Worm (Caenorhabditis elegans) whole organism, L2 larva: ENCODE data around the gene C18D11.1.

ENCODE experiments used
- R02D3.7 ChIP-seq: fragments of 150-350 bp; optimal IDR thresholded peaks from 2 replicates; lab custom pipeline; 2014; ENCODE audit warnings: missing biosample characterization, missing genetic modification characterization
- ZK546.5 ChIP-seq: sonication (generic microtip); optimal IDR thresholded peaks from 2 replicates; lab custom pipeline; 2017; ENCODE audit warnings: missing biosample characterization, missing genetic modification characterization
- aly-2 ChIP-seq: fragments of 150-350 bp; optimal IDR thresholded peaks from 2 replicates; lab custom pipeline; 2014; ENCODE audit warnings: missing biosample characterization, missing genetic modification characterization
- ceh-82 ChIP-seq: fragments of 150-350 bp; optimal IDR thresholded peaks from 2 replicates; lab custom pipeline; 2014; ENCODE audit warnings: missing biosample characterization, missing genetic modification characterization
- dmd-4 ChIP-seq: sonication (generic microtip); optimal IDR thresholded peaks from 2 replicates; lab custom pipeline; 2017; ENCODE audit warnings: missing biosample characterization, missing genetic modification characterization
- nhr-12 ChIP-seq: fragments of 150-350 bp; optimal IDR thresholded peaks from 2 replicates; lab custom pipeline; 2014; ENCODE audit warnings: missing biosample characterization, missing genetic modification characterization
- nhr-23 ChIP-seq: fragments of 150-350 bp; optimal IDR thresholded peaks from 2 replicates; lab custom pipeline; 2014; ENCODE audit warnings: missing biosample characterization, missing genetic modification reagents, missing genetic modification characterization
- nhr-237 ChIP-seq: fragments of 150-350 bp; optimal IDR thresholded peaks from 2 replicates; lab custom pipeline; 2014; ENCODE audit warnings: missing biosample characterization, missing genetic modification characterization
- nhr-25 ChIP-seq: fragments of 150-350 bp; sonication (generic microtip); optimal IDR thresholded peaks from 3 replicates; lab custom pipeline; 2014; ENCODE audit warnings: missing biosample characterization, missing genetic modification characterization
- sem-4 ChIP-seq: fragments of 150-350 bp; optimal IDR thresholded peaks from 2 replicates; lab custom pipeline; 2014; ENCODE audit warnings: missing biosample characterization, missing genetic modification reagents, missing genetic modification characterization
- skn-1 ChIP-seq: sonication (generic microtip); optimal IDR thresholded peaks from 2 replicates; lab custom pipeline; 2017; ENCODE audit warnings: missing biosample characterization, missing genetic modification characterization

ce11 chrIII:11824580-11824979 is 8.2 kb downstream of the C18D11.1 start:
- TF ChIP-seq aly-2 (tag; lab: Kevin White, UChicago) (no peak), dmd-4 (no peak), skn-1 (tag; lab: Kevin White, UChicago) (no peak), ceh-82 (tag; lab: Kevin White, UChicago) (no peak), nhr-237 (no peak), nhr-23 (tag; lab: Kevin White, UChicago) (no peak), nhr-12 (tag; lab: Kevin White, UChicago) (no peak), nhr-25 (tag; lab: Kevin White, UChicago) (no peak), ZK546.5 (tag; lab: Kevin White, UChicago) (no peak), R02D3.7 (tag; lab: Kevin White, UChicago) (no peak), sem-4 (tag; lab: Kevin White, UChicago) (no peak)
